Worm (Caenorhabditis elegans) whole organism, L4/young adult: Measurements from ENCODE around the gene C49F5.6.

Source experiments
- W03F9.2 ChIP-seq: fragments of 150-350 bp; optimal IDR thresholded peaks from 2 replicates; lab custom pipeline; 2014; ENCODE audit warnings: missing biosample characterization, missing genetic modification characterization
- dao-5 ChIP-seq: sonication (generic microtip); optimal IDR thresholded peaks from 2 replicates; lab custom pipeline; 2016; ENCODE audit warnings: missing genotype, missing genetic modification characterization, moderate library complexity, missing compliant biosample characterization
- him-1 ChIP-seq: sonication (generic microtip); optimal IDR thresholded peaks from 2 replicates; lab custom pipeline; 2016; ENCODE audit warnings: missing genotype, missing genetic modification reagents, missing genetic modification characterization, missing compliant biosample characterization

Gene C49F5.6

ce11 chrX:11964555-11964954 is 23.6 kb upstream of the C49F5.6 start:
- TF ChIP-seq him-1 (tag; lab: Kevin White, UChicago) (no peak), dao-5 (tag; lab: Kevin White, UChicago) (no peak), W03F9.2 (tag; lab: Kevin White, UChicago) (no peak)

ce11 chrX:11965163-11965562 is 23.0 kb upstream of the C49F5.6 start:
- TF ChIP-seq him-1 (tag; lab: Kevin White, UChicago) (no peak), dao-5 (tag; lab: Kevin White, UChicago) (no peak), W03F9.2 (tag; lab: Kevin White, UChicago) (no peak)

ce11 chrX:11965663-11966304 is 22.3 kb upstream of the C49F5.6 start, which contains the start of gene sams-1:
Gene sams-1, plus strand, starts transcription at chrX:11965962.
- no peak for TF ChIP-seq him-1 (tag; lab: Kevin White, UChicago)
- TF ChIP-seq dao-5 (tag; lab: Kevin White, UChicago), result no peak
- no peak for TF ChIP-seq W03F9.2 (tag; lab: Kevin White, UChicago)

- TF ChIP-seq dao-5 (tag; lab: Kevin White, UChicago), result no peak
Observed at ce11 chrX:11967034-11967433, 21.1 kb upstream of the C49F5.6 start.

ce11 chrX:11968024-11968598 is 20.0 kb upstream of the C49F5.6 start:
- no peak for TF ChIP-seq dao-5 (tag; lab: Kevin White, UChicago)
- no peak for TF ChIP-seq him-1 (tag; lab: Kevin White, UChicago)

- TF ChIP-seq him-1 (tag; lab: Kevin White, UChicago) (no peak), dao-5 (tag; lab: Kevin White, UChicago) (no peak), W03F9.2 (tag; lab: Kevin White, UChicago) (no peak)
Observed at ce11 chrX:11969085-11969484, 19.0 kb upstream of the C49F5.6 start.

- no peak for TF ChIP-seq him-1 (tag; lab: Kevin White, UChicago)
Observed at ce11 chrX:11969554-11969953, 18.6 kb upstream of the C49F5.6 start.

ce11 chrX:11971323-11971722 is 16.8 kb upstream of the C49F5.6 start:
- TF ChIP-seq him-1 (tag; lab: Kevin White, UChicago) (no peak), dao-5 (tag; lab: Kevin White, UChicago) (no peak), W03F9.2 (tag; lab: Kevin White, UChicago) (no peak)

- no peak for TF ChIP-seq W03F9.2 (tag; lab: Kevin White, UChicago)
- TF ChIP-seq him-1 (tag; lab: Kevin White, UChicago), result no peak
- no peak for TF ChIP-seq dao-5 (tag; lab: Kevin White, UChicago)
Observed at ce11 chrX:11974629-11975085, 13.5 kb upstream of the C49F5.6 start, which contains the start of gene set-6. Gene set-6, minus strand, starts transcription at chrX:11974679.

ce11 chrX:11982065-11982464 is 6.0 kb upstream of the C49F5.6 start, which contains the start of gene nhr-167:
Gene nhr-167, minus strand, starts transcription at chrX:11982085.
- TF ChIP-seq W03F9.2 (tag; lab: Kevin White, UChicago) (no peak), him-1 (tag; lab: Kevin White, UChicago) (no peak), dao-5 (tag; lab: Kevin White, UChicago) (no peak)

ce11 chrX:11983576-11984061 is 4.5 kb upstream of the C49F5.6 start, which contains the start of gene C49F5.3:
Gene C49F5.3, minus strand, starts transcription at chrX:11983626.
- no peak for TF ChIP-seq dao-5 (tag; lab: Kevin White, UChicago)
- TF ChIP-seq W03F9.2 (tag; lab: Kevin White, UChicago), result no peak
- no peak for TF ChIP-seq him-1 (tag; lab: Kevin White, UChicago)

ce11 chrX:11985887-11986286 is 2.2 kb upstream of the C49F5.6 start, which contains the start of gene C49F5.5:
Gene C49F5.5, plus strand, starts transcription at chrX:11986187.
- TF ChIP-seq W03F9.2 (tag; lab: Kevin White, UChicago) (no peak), dao-5 (tag; lab: Kevin White, UChicago) (no peak), him-1 (tag; lab: Kevin White, UChicago) (no peak)

- TF ChIP-seq dao-5 (tag; lab: Kevin White, UChicago) (no peak), W03F9.2 (tag; lab: Kevin White, UChicago) (no peak), him-1 (tag; lab: Kevin White, UChicago) (no peak)
Observed at ce11 chrX:11992246-11992645, 4.1 kb downstream of the C49F5.6 start.

- TF ChIP-seq him-1 (tag; lab: Kevin White, UChicago), result no peak
- no peak for TF ChIP-seq W03F9.2 (tag; lab: Kevin White, UChicago)
- TF ChIP-seq dao-5 (tag; lab: Kevin White, UChicago), result no peak
Observed at ce11 chrX:11992778-11993177, 4.7 kb downstream of the C49F5.6 start.
